Worm (Caenorhabditis elegans) whole organism, late embryonic: ENCODE data around the gene srh-100.
"Not testable (repeated sequence)": the region's sequence is repeated elsewhere in the genome, so short reads cannot be mapped to it uniquely, and the experiment has no call there.

Experiments used
- C08G9.2 ChIP-seq: sonication (generic microtip); optimal IDR thresholded peaks from 2 replicates; lab custom pipeline; 2016; ENCODE audit warnings: mild to moderate bottlenecking, missing genetic modification characterization, moderate library complexity, missing compliant biosample characterization
- C38D4.7 ChIP-seq: fragments of 200-800 bp; sonication (Bioruptor generic); optimal IDR thresholded peaks from 2 replicates; lab custom pipeline; 2018; ENCODE audit warnings: mild to moderate bottlenecking, missing genetic modification characterization, moderate library complexity, missing compliant biosample characterization
- ceh-45 ChIP-seq: fragments of 200-800 bp; sonication (Bioruptor generic); IDR thresholded peaks from 2 replicates; pipeline ENCODE4 v1.3.6; 2022; ENCODE audit warnings: missing genetic modification reagents, missing genetic modification characterization, missing compliant biosample characterization
- ceh-9 ChIP-seq: sonication (generic microtip); optimal IDR thresholded peaks from 2 replicates; lab custom pipeline; 2016; ENCODE audit warnings: mild to moderate bottlenecking, missing genetic modification characterization, inconsistent platforms, missing compliant biosample characterization
- ets-4 ChIP-seq: sonication (generic microtip); optimal IDR thresholded peaks from 2 replicates; lab custom pipeline; 2016; ENCODE audit warnings: missing genetic modification characterization, missing compliant biosample characterization
- fkh-10 ChIP-seq: fragments of 150-350 bp; optimal IDR thresholded peaks from 2 replicates; lab custom pipeline; 2014; ENCODE audit warnings: missing biosample characterization, missing genetic modification reagents, missing genetic modification characterization
- hlh-8 ChIP-seq: sonication (generic microtip); optimal IDR thresholded peaks from 2 replicates; lab custom pipeline; 2016; ENCODE audit warnings: missing genotype, missing genetic modification characterization, missing compliant biosample characterization
- lin-11 ChIP-seq: fragments of 200-800 bp; sonication (Bioruptor generic); optimal IDR thresholded peaks from 2 replicates; lab custom pipeline; 2018; ENCODE audit warnings: mild to moderate bottlenecking, missing genetic modification characterization, missing compliant biosample characterization
- madf-2 ChIP-seq: sonication (generic microtip); optimal IDR thresholded peaks from 2 replicates; lab custom pipeline; 2017; ENCODE audit warnings: missing genetic modification characterization, missing compliant biosample characterization
- nhr-11 ChIP-seq: fragments of 150-350 bp; optimal IDR thresholded peaks from 2 replicates; lab custom pipeline; 2014; ENCODE audit warnings: missing biosample characterization, missing genetic modification characterization
- unc-86 ChIP-seq: sonication (generic microtip); optimal IDR thresholded peaks from 2 replicates; lab custom pipeline; 2016; ENCODE audit warnings: missing genetic modification characterization, missing compliant biosample characterization

DNA sequence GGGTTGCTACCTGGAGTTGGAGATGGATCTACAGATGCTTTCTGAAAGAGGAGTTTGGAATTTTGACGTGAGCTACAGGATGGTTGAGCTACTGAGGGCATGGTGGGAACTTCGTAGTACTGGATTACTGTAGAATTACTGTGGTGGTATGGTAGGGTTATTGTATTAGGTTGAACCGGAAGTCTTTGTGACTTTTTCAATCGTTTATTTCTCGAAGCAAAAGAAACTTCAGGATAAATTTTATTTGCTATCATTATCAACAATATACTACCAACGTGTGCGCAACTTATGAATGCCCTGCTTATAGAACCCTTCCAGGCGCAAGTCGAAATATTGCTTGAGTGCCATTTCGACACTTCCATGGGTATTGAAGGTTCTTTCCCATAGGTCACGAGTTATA lies 47.1 kb upstream of the srh-100 start, which contains the start of gene T24E12.6:
- not testable (repeated sequence) for TF ChIP-seq hlh-8 (tag; lab: Kevin White, UChicago); ceh-9; unc-86; C38D4.7 (GFP tag; lab: Kevin White, UChicago); C08G9.2 (tag; lab: Kevin White, UChicago); ceh-45 (GFP tag; lab: Robert Waterston, UW); lin-11 (tag; lab: Kevin White, UChicago); ets-4; madf-2 (tag; lab: Kevin White, UChicago); nhr-11; fkh-10
